Worm (Caenorhabditis elegans) whole organism, young adult: ENCODE results near the gene F41G3.5.
A peak's percentile ranks its signal among the peaks of the same experiment; 100 is the strongest.

Experiments used
- B0035.1 ChIP-seq: sonication (generic microtip); optimal IDR thresholded peaks from 2 replicates; lab custom pipeline; 2016; ENCODE audit warnings: missing genetic modification characterization, mild to moderate bottlenecking, missing compliant biosample characterization, missing genotype, missing genetic modification reagents
- C06A6.2 ChIP-seq: fragments of 200-800 bp; sonication (Bioruptor generic); conservative IDR thresholded peaks from 2 replicates; pipeline ENCODE4 v1.3.6; 2022; ENCODE audit warnings: missing genetic modification characterization, missing compliant biosample characterization
- F39B2.1 ChIP-seq: fragments of 200-800 bp; sonication (Bioruptor generic); IDR thresholded peaks from 2 replicates; pipeline ENCODE4 v1.3.6; 2022; ENCODE audit warnings: missing genetic modification reagents, missing genetic modification characterization, missing compliant biosample characterization
- F49E8.2 ChIP-seq: sonication (generic microtip); optimal IDR thresholded peaks from 3 replicates; lab custom pipeline; 2017; ENCODE audit warnings: missing genetic modification characterization, mild to moderate bottlenecking, missing compliant biosample characterization, antibody characterized with exemption, moderate library complexity; ENCODE audit not compliant: insufficient read depth
- F52B5.7 ChIP-seq: sonication (generic microtip); optimal IDR thresholded peaks from 2 replicates; lab custom pipeline; 2016; ENCODE audit warnings: mild to moderate bottlenecking, missing genetic modification characterization, missing compliant biosample characterization
- attf-3 ChIP-seq: fragments of 200-800 bp; sonication (Bioruptor generic); conservative IDR thresholded peaks from 2 replicates; pipeline ENCODE4 v1.3.6; 2022; ENCODE audit warnings: missing genetic modification reagents, missing genetic modification characterization, missing compliant biosample characterization
- dpff-1 ChIP-seq: sonication (generic microtip); optimal IDR thresholded peaks from 2 replicates; lab custom pipeline; 2017; ENCODE audit warnings: mild to moderate bottlenecking, missing genetic modification characterization, missing compliant biosample characterization
- lin-35 ChIP-seq, 3 experiments: fragments of 150-350 bp in 2 of 3; sonication (generic microtip) in 1 of 3; optimal IDR thresholded peaks; 2 replicates each; lab custom pipeline; 2014 to 2018; ENCODE audit warnings: missing biosample characterization in 3 of 3, missing genetic modification characterization in 3 of 3, missing genetic modification reagents in 3 of 3
- lsy-27 ChIP-seq: sonication (generic microtip); optimal IDR thresholded peaks from 2 replicates; lab custom pipeline; 2017; ENCODE audit warnings: missing genetic modification characterization, mild to moderate bottlenecking, missing compliant biosample characterization, antibody characterized with exemption, missing genotype, borderline replicate concordance; ENCODE audit not compliant: insufficient read depth
- madf-3 ChIP-seq: fragments of 200-800 bp; sonication (Bioruptor generic); IDR thresholded peaks from 2 replicates; pipeline ENCODE4 v1.3.6; 2022; ENCODE audit warnings: missing genetic modification reagents, missing genetic modification characterization, missing compliant biosample characterization
- sea-2 ChIP-seq: fragments of 200-800 bp; sonication (Bioruptor generic); IDR thresholded peaks from 2 replicates; pipeline ENCODE4 v1.3.6; 2022; ENCODE audit warnings: missing genetic modification characterization, missing compliant biosample characterization
- snpc-4 ChIP-seq, 5 experiments: fragments of 150-350 bp in 1 of 5; sonication (generic microtip) in 4 of 5; optimal IDR thresholded peaks; 2 replicates each; lab custom pipeline; 2014 to 2018; ENCODE audit warnings: missing genetic modification characterization in 5 of 5, missing biosample characterization in 3 of 5, antibody characterized with exemption in 2 of 5, mild to moderate bottlenecking in 2 of 5, missing compliant biosample characterization in 2 of 5, missing genotype in 2 of 5, moderate library complexity in 2 of 5, missing genetic modification reagents in 1 of 5
- unc-62 ChIP-seq: fragments of 150-350 bp; optimal IDR thresholded peaks from 2 replicates; lab custom pipeline; 2014; ENCODE audit warnings: missing biosample characterization, missing genetic modification reagents, missing genetic modification characterization
- ztf-3 ChIP-seq: fragments of 200-800 bp; sonication (Bioruptor generic); optimal IDR thresholded peaks from 2 replicates; lab custom pipeline; 2018; ENCODE audit warnings: mild to moderate bottlenecking, missing genetic modification characterization, missing compliant biosample characterization

- TF ChIP-seq ztf-3 (no peak), B0035.1 (tag; lab: Kevin White, UChicago) (no peak), F39B2.1 (GFP tag; lab: Robert Waterston, UW) (no peak), lsy-27 (tag; lab: Kevin White, UChicago) (no peak), lin-35 (GFP tag; optimal IDR thresholded peaks at IDR 0.05; lab: Kevin White, UChicago) (peak in 1 of 3 experiments; percentile 41), snpc-4 (GFP tag; optimal IDR thresholded peaks at IDR 0.05; lab: Kevin White, UChicago) (no peak), snpc-4 (tag; optimal IDR thresholded peaks at IDR 0.05; lab: Kevin White, UChicago) (peak in 2 of 4 experiments; percentile 12 to 22), sea-2 (GFP tag; lab: Robert Waterston, UW) (no peak), dpff-1 (tag; lab: Kevin White, UChicago) (no peak), madf-3 (GFP tag; lab: Robert Waterston, UW) (no peak), attf-3 (GFP tag; lab: Robert Waterston, UW) (peak; percentile 34; the same call in 1 of the 2 replicates), F52B5.7 (tag; lab: Kevin White, UChicago) (no peak), F49E8.2 (tag; lab: Kevin White, UChicago) (no peak), unc-62 (no peak), C06A6.2 (GFP tag; lab: Robert Waterston, UW) (no peak)
These were observed 36.2 kb downstream of the F41G3.5 start for ce11 chrII:6782738-6783163.
